Worm (Caenorhabditis elegans): ENCODE results near the gene larp-1.

larp-1 gene

ce11 chrIII:5044709-5045108 is 27.3 kb upstream of the larp-1 start, which contains the start of gene C45G9.14:
Gene C45G9.14 (plus strand): TSS chrIII:5045009.
- TF ChIP-seq nhr-28 (tag; optimal IDR thresholded peaks at IDR 0.05) (no peak), nhr-43 (tag; optimal IDR thresholded peaks at IDR 0.05; ENCODE audit: poor library complexity, severe bottlenecking) (no peak), R02D3.7 (tag; optimal IDR thresholded peaks at IDR 0.05) (no peak), ceh-16 (tag; optimal IDR thresholded peaks at IDR 0.05) (no peak), jun-1 (tag; optimal IDR thresholded peaks at IDR 0.05) (no peak), nhr-67 (tag; optimal IDR thresholded peaks at IDR 0.05) (no peak), ZK546.5 (tag; optimal IDR thresholded peaks at IDR 0.05) (no peak), nhr-237 (tag; optimal IDR thresholded peaks at IDR 0.05) (no peak), nhr-25 (tag; optimal IDR thresholded peaks at IDR 0.05) (no peak), mml-1 (tag; optimal IDR thresholded peaks at IDR 0.05) (no peak), snpc-4 (tag; optimal IDR thresholded peaks at IDR 0.05) (no peak), tbx-2 (tag; optimal IDR thresholded peaks at IDR 0.05) (no peak), nhr-77 (tag; optimal IDR thresholded peaks at IDR 0.05) (no peak), ceh-9 (tag; optimal IDR thresholded peaks at IDR 0.05) (no peak), fkh-2 (tag; optimal IDR thresholded peaks at IDR 0.05) (no peak), lsy-12 (tag; optimal IDR thresholded peaks at IDR 0.05) (no peak), nhr-76 (tag; optimal IDR thresholded peaks at IDR 0.05) (no peak), ztf-4 (tag; optimal IDR thresholded peaks at IDR 0.05) (no peak), ceh-28 (tag; optimal IDR thresholded peaks at IDR 0.05) (no peak), egl-5 (tag; optimal IDR thresholded peaks at IDR 0.05) (no peak)

ce11 chrIII:5042112-5042511 is 24.7 kb upstream of the larp-1 start, which contains the start of gene nlp-43:
Gene nlp-43 (plus strand): TSS chrIII:5042412.
- TF ChIP-seq egl-27 (tag; optimal IDR thresholded peaks at IDR 0.05), result no peak
- no peak for TF ChIP-seq unc-62 (GFP tag; optimal IDR thresholded peaks at IDR 0.05)
- no peak for TF ChIP-seq lin-15B (tag; optimal IDR thresholded peaks at IDR 0.05)
- no peak for TF ChIP-seq nhr-67 (tag; optimal IDR thresholded peaks at IDR 0.05)
- TF ChIP-seq nhr-77 (tag; optimal IDR thresholded peaks at IDR 0.05), result no peak
- TF ChIP-seq fos-1 (tag; optimal IDR thresholded peaks at IDR 0.05), result no peak
- TF ChIP-seq nhr-23 (tag; optimal IDR thresholded peaks at IDR 0.05), result no peak
- no peak for TF ChIP-seq nhr-76 (tag; optimal IDR thresholded peaks at IDR 0.05)
- TF ChIP-seq fkh-10 (GFP tag; optimal IDR thresholded peaks at IDR 0.05), result no peak
- TF ChIP-seq lin-39 (tag; optimal IDR thresholded peaks at IDR 0.05), result no peak
- no peak for TF ChIP-seq ztf-11 (tag; optimal IDR thresholded peaks at IDR 0.05)
- TF ChIP-seq lsy-12 (tag; optimal IDR thresholded peaks at IDR 0.05), result no peak
- no peak for TF ChIP-seq daf-12 (tag; optimal IDR thresholded peaks at IDR 0.05)
- TF ChIP-seq elt-3 (tag; optimal IDR thresholded peaks at IDR 0.05), result no peak
- TF ChIP-seq fkh-2 (tag; optimal IDR thresholded peaks at IDR 0.05), result no peak

DNA sequence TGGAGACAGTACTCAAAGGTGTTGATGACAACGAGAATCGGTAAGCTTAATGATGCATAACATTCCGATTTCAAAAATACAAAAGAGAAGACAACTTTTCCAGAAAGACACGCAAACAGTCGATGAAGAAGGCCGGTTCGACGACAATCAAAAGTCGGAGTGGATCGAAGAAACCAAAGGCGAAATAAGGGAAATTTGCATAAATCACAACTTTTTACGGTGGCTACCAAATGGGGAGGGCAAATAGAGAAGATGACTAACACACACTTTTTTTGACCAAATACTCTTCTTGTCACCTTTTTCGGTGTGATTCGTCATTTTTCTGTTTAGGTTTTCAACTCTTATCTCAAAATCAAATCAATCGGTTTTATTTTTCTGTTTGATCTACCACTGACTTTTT is 18.7 kb upstream of the larp-1 start, which contains the start of gene C45G9.6:
C45G9.6 (plus strand) TSS at position 301 of the 400 bp plus-strand sequence.
- no peak for TF ChIP-seq mdl-1 (tag; optimal IDR thresholded peaks at IDR 0.05)
- peak; percentile 4 for TF ChIP-seq egl-5 (tag; optimal IDR thresholded peaks at IDR 0.05)

DNA sequence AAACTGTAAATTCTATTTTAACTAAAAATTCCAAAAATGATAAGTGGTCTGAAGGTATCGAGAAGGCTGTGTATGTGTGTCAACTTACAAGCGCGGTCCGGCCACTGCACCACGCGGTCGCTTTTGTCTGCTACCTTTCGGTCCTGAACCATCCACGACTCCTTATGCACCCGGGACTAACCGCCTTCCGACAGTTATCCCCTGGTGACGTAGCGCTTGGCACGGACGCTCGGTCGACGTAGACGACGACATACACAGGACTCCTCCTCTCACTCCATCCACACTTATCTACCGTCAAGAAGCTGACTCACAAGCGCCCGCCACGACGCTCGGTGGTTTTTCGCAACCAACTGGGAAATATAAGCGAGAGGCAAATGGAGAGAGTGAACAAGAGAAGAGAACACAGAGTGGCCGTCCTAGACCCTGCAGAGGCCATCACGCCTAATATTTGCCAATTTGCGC is 14.0 kb upstream of the larp-1 start:
- TF ChIP-seq lsy-12 (tag; optimal IDR thresholded peaks at IDR 0.05), result peak; percentile 73
- peak; percentile 76 for TF ChIP-seq pha-4 (tag; optimal IDR thresholded peaks at IDR 0.05)
- peak; percentile 94 for TF ChIP-seq hmg-11 (tag; optimal IDR thresholded peaks at IDR 0.05)
- peak; percentile 67 for TF ChIP-seq nhr-23 (tag; optimal IDR thresholded peaks at IDR 0.05)
- peak; percentile 10 for TF ChIP-seq R02D3.7 (tag; optimal IDR thresholded peaks at IDR 0.05)
- TF ChIP-seq skn-1 (tag; optimal IDR thresholded peaks at IDR 0.05), result peak; percentile 65
- TF ChIP-seq nhr-43 (tag; optimal IDR thresholded peaks at IDR 0.05; ENCODE audit: poor library complexity, severe bottlenecking), result peak; percentile 58
- peak; percentile 11 for TF ChIP-seq elt-1 (tag; optimal IDR thresholded peaks at IDR 0.05)
- peak; percentile 65 for TF ChIP-seq tbx-2 (tag; optimal IDR thresholded peaks at IDR 0.05)
- TF ChIP-seq aly-2 (tag; optimal IDR thresholded peaks at IDR 0.05), result peak; percentile 32
- TF ChIP-seq nfya-1 (tag; optimal IDR thresholded peaks at IDR 0.05; ENCODE audit: insufficient read depth), result peak; percentile 67
- TF ChIP-seq elt-2 (tag; optimal IDR thresholded peaks at IDR 0.05), result peak; percentile 62
- TF ChIP-seq jun-1 (tag; optimal IDR thresholded peaks at IDR 0.05), result peak; percentile 69
- peak; percentile 67 for TF ChIP-seq nhr-25 (tag; optimal IDR thresholded peaks at IDR 0.05)
- TF ChIP-seq lin-39 (tag; optimal IDR thresholded peaks at IDR 0.05), result peak; percentile 59

Data from whole organism, L3 larva.